Worm (Caenorhabditis elegans) whole organism, L1 larva: Measurements from ENCODE around the gene sri-60.

Source experiments
- C16A3.4 ChIP-seq: fragments of 150-350 bp; optimal IDR thresholded peaks from 2 replicates; lab custom pipeline; 2014; ENCODE audit warnings: missing biosample characterization, missing genetic modification characterization
- Y116A8C.19 ChIP-seq: sonication (generic microtip); optimal IDR thresholded peaks from 2 replicates; lab custom pipeline; 2016; ENCODE audit warnings: missing compliant biosample characterization, missing genetic modification characterization, borderline replicate concordance
- aha-1 ChIP-seq: fragments of 150-350 bp; optimal IDR thresholded peaks from 2 replicates; lab custom pipeline; 2014; ENCODE audit warnings: missing biosample characterization, missing genetic modification characterization
- aly-2 ChIP-seq: fragments of 150-350 bp; optimal IDR thresholded peaks from 2 replicates; lab custom pipeline; 2014; ENCODE audit warnings: missing biosample characterization, missing genetic modification characterization
- ama-1 ChIP-seq: fragments of 150-350 bp; optimal IDR thresholded peaks from 2 replicates; lab custom pipeline; 2014
- blmp-1 ChIP-seq: fragments of 150-350 bp; optimal IDR thresholded peaks from 2 replicates; lab custom pipeline; 2014; ENCODE audit warnings: missing biosample characterization, missing genetic modification characterization
- ceh-63 ChIP-seq: fragments of 200-800 bp; sonication (Bioruptor generic); optimal IDR thresholded peaks from 2 replicates; lab custom pipeline; 2018; ENCODE audit warnings: mild to moderate bottlenecking, missing genetic modification characterization, missing compliant biosample characterization
- ceh-82 ChIP-seq, 3 experiments: fragments of 150-350 bp in 1 of 3; sonication (generic microtip) in 2 of 3; optimal IDR thresholded peaks; 2 replicates each; lab custom pipeline; 2014 to 2017; ENCODE audit warnings: missing biosample characterization in 3 of 3, missing genetic modification characterization in 3 of 3
- ceh-88 ChIP-seq: fragments of 200-800 bp; sonication (Bioruptor generic); IDR thresholded peaks from 2 replicates; pipeline ENCODE4 v1.3.6; 2022; ENCODE audit warnings: missing genetic modification characterization, missing compliant biosample characterization
- ceh-90 ChIP-seq: sonication (generic microtip); optimal IDR thresholded peaks from 2 replicates; lab custom pipeline; 2016; ENCODE audit warnings: missing genetic modification characterization, missing compliant biosample characterization
- dpl-1 ChIP-seq, 3 experiments: fragments of 150-350 bp in 2 of 3; sonication (generic microtip) in 1 of 3; optimal IDR thresholded peaks; 2 replicates each; lab custom pipeline; 2014 to 2017; ENCODE audit warnings: missing biosample characterization in 3 of 3, missing genetic modification characterization in 3 of 3, missing genetic modification reagents in 3 of 3
- dsc-1 ChIP-seq: sonication (generic microtip); optimal IDR thresholded peaks from 2 replicates; lab custom pipeline; 2016; ENCODE audit warnings: mild to moderate bottlenecking, missing genetic modification characterization, missing compliant biosample characterization
- efl-3 ChIP-seq: fragments of 200-800 bp; sonication (Bioruptor generic); optimal IDR thresholded peaks from 2 replicates; lab custom pipeline; 2018; ENCODE audit warnings: mild to moderate bottlenecking, missing genetic modification characterization, missing compliant biosample characterization
- egl-13 ChIP-seq: sonication (generic microtip); optimal IDR thresholded peaks from 2 replicates; lab custom pipeline; 2016; ENCODE audit warnings: missing genotype, missing genetic modification reagents, missing genetic modification characterization, missing compliant biosample characterization
- egl-27 ChIP-seq, 2 experiments: fragments of 150-350 bp in 1 of 2; sonication (generic microtip); optimal IDR thresholded peaks; 3 replicates each; lab custom pipeline; 2017 to 2018; ENCODE audit warnings: missing biosample characterization in 2 of 2, missing genetic modification characterization in 2 of 2, missing genetic modification reagents in 2 of 2
- elt-2 ChIP-seq: sonication (generic microtip); optimal IDR thresholded peaks from 2 replicates; lab custom pipeline; 2016; ENCODE audit warnings: missing genetic modification characterization, mild to moderate bottlenecking, inconsistent platforms, missing compliant biosample characterization, missing genetic modification reagents
- elt-3 ChIP-seq, 6 experiments: fragments of 150-350 bp in 1 of 6; sonication (generic microtip); optimal IDR thresholded peaks; 2 replicates each; lab custom pipeline; 2017 to 2018; ENCODE audit warnings: missing biosample characterization in 6 of 6, missing genetic modification characterization in 6 of 6, inconsistent platforms in 1 of 6
- fkh-8 ChIP-seq: sonication (generic microtip); optimal IDR thresholded peaks from 2 replicates; lab custom pipeline; 2016; ENCODE audit warnings: mild to moderate bottlenecking, missing genetic modification characterization, missing compliant biosample characterization
- hlh-17 ChIP-seq: fragments of 200-800 bp; sonication (Bioruptor generic); optimal IDR thresholded peaks from 2 replicates; lab custom pipeline; 2018; ENCODE audit warnings: missing genetic modification characterization, mild to moderate bottlenecking, missing compliant biosample characterization, moderate library complexity, borderline replicate concordance
- hlh-4 ChIP-seq: sonication (generic microtip); optimal IDR thresholded peaks from 2 replicates; lab custom pipeline; 2016; ENCODE audit warnings: mild to moderate bottlenecking, missing genetic modification characterization, missing compliant biosample characterization
- hpl-2 ChIP-seq: fragments of 150-350 bp; optimal IDR thresholded peaks from 2 replicates; lab custom pipeline; 2014; ENCODE audit warnings: missing biosample characterization, missing genetic modification reagents, missing genetic modification characterization
- irx-1 ChIP-seq: sonication (generic microtip); optimal IDR thresholded peaks from 2 replicates; lab custom pipeline; 2016; ENCODE audit warnings: missing genetic modification characterization, missing compliant biosample characterization
- isw-1 ChIP-seq: fragments of 200-800 bp; sonication (Bioruptor generic); IDR thresholded peaks from 2 replicates; pipeline ENCODE4 v1.3.6; 2022; ENCODE audit warnings: missing genetic modification characterization, missing compliant biosample characterization
- jun-1 ChIP-seq: fragments of 150-350 bp; optimal IDR thresholded peaks from 2 replicates; lab custom pipeline; 2014; ENCODE audit warnings: missing biosample characterization, missing genetic modification reagents, missing genetic modification characterization
- lin-14 ChIP-seq: fragments of 200-800 bp; sonication (Bioruptor generic); optimal IDR thresholded peaks from 2 replicates; lab custom pipeline; 2018; ENCODE audit warnings: mild to moderate bottlenecking, missing genetic modification characterization, moderate library complexity, missing compliant biosample characterization
- lin-15B ChIP-seq: fragments of 150-350 bp; sonication (generic microtip); optimal IDR thresholded peaks from 3 replicates; lab custom pipeline; 2014; ENCODE audit warnings: missing biosample characterization, missing genetic modification characterization
- lin-35 ChIP-seq, 2 experiments: fragments of 150-350 bp; optimal IDR thresholded peaks; 2 replicates each; lab custom pipeline; 2014; ENCODE audit warnings: missing biosample characterization in 2 of 2, missing genetic modification characterization in 2 of 2, missing genetic modification reagents in 2 of 2
- lin-39 ChIP-seq: fragments of 150-350 bp; optimal IDR thresholded peaks from 2 replicates; lab custom pipeline; 2014; ENCODE audit warnings: missing biosample characterization, missing genetic modification reagents, missing genetic modification characterization
- lsy-2 ChIP-seq, 2 experiments: fragments of 150-350 bp; optimal IDR thresholded peaks; 2 replicates each; lab custom pipeline; 2014; ENCODE audit warnings: missing biosample characterization in 2 of 2, missing genetic modification characterization in 2 of 2
- mdl-1 ChIP-seq, 2 experiments: fragments of 150-350 bp; optimal IDR thresholded peaks; 2 replicates each; lab custom pipeline; 2014 to 2017; ENCODE audit warnings: missing biosample characterization in 2 of 2, missing genetic modification characterization in 2 of 2, inconsistent platforms in 1 of 2
- mef-2 ChIP-seq: fragments of 150-350 bp; optimal IDR thresholded peaks from 2 replicates; lab custom pipeline; 2014; ENCODE audit warnings: missing biosample characterization, missing genetic modification characterization
- mep-1 ChIP-seq: fragments of 150-350 bp; optimal IDR thresholded peaks from 2 replicates; lab custom pipeline; 2014; ENCODE audit warnings: missing biosample characterization, missing genetic modification characterization
- nhr-12 ChIP-seq: sonication (generic microtip); optimal IDR thresholded peaks from 2 replicates; lab custom pipeline; 2017; ENCODE audit warnings: missing biosample characterization, missing genetic modification characterization
- nhr-237 ChIP-seq: fragments of 150-350 bp; optimal IDR thresholded peaks from 2 replicates; lab custom pipeline; 2014; ENCODE audit warnings: missing biosample characterization, missing genetic modification characterization
- nhr-28 ChIP-seq: fragments of 150-350 bp; optimal IDR thresholded peaks from 2 replicates; lab custom pipeline; 2014; ENCODE audit warnings: missing biosample characterization, missing genetic modification characterization
- nhr-47 ChIP-seq: sonication (generic microtip); optimal IDR thresholded peaks from 2 replicates; lab custom pipeline; 2016; ENCODE audit warnings: mild to moderate bottlenecking, missing genetic modification characterization, moderate library complexity, missing compliant biosample characterization
- nhr-76 ChIP-seq: sonication (generic microtip); optimal IDR thresholded peaks from 2 replicates; lab custom pipeline; 2017; ENCODE audit warnings: missing biosample characterization, missing genetic modification characterization
- nhr-77 ChIP-seq: fragments of 150-350 bp; optimal IDR thresholded peaks from 2 replicates; lab custom pipeline; 2014; ENCODE audit warnings: missing biosample characterization, missing genetic modification characterization
- nhr-84 ChIP-seq: sonication (generic microtip); optimal IDR thresholded peaks from 2 replicates; lab custom pipeline; 2017; ENCODE audit warnings: missing biosample characterization, missing genetic modification characterization
- nhr-85 ChIP-seq: sonication (generic microtip); peaks from one replicate; lab custom pipeline; 2016; ENCODE audit warnings: missing genetic modification characterization, inconsistent platforms, missing compliant biosample characterization
- pag-3 ChIP-seq: sonication (generic microtip); optimal IDR thresholded peaks from 2 replicates; lab custom pipeline; 2017; ENCODE audit warnings: missing genetic modification characterization, mild to moderate bottlenecking, missing compliant biosample characterization, antibody characterized with exemption, borderline replicate concordance; ENCODE audit not compliant: insufficient read depth
- skn-1 ChIP-seq: fragments of 150-350 bp; optimal IDR thresholded peaks from 2 replicates; lab custom pipeline; 2014; ENCODE audit warnings: missing biosample characterization, missing genetic modification characterization
- sox-4 ChIP-seq: sonication (generic microtip); optimal IDR thresholded peaks from 2 replicates; lab custom pipeline; 2016; ENCODE audit warnings: missing genetic modification characterization, missing compliant biosample characterization
- sptf-1 ChIP-seq: fragments of 150-350 bp; optimal IDR thresholded peaks from 2 replicates; lab custom pipeline; 2014; ENCODE audit warnings: missing biosample characterization, missing genetic modification characterization
- sup-37 ChIP-seq: fragments of 200-800 bp; sonication (Bioruptor generic); optimal IDR thresholded peaks from 2 replicates; lab custom pipeline; 2018; ENCODE audit warnings: mild to moderate bottlenecking, missing genetic modification characterization, missing compliant biosample characterization
- swsn-7 ChIP-seq: sonication (generic microtip); optimal IDR thresholded peaks from 2 replicates; lab custom pipeline; 2016; ENCODE audit warnings: missing genetic modification characterization, missing compliant biosample characterization
- tbx-2 ChIP-seq: sonication (generic microtip); optimal IDR thresholded peaks from 2 replicates; lab custom pipeline; 2016; ENCODE audit warnings: missing genetic modification characterization, missing compliant biosample characterization
- unc-130 ChIP-seq: fragments of 150-350 bp; optimal IDR thresholded peaks from 2 replicates; lab custom pipeline; 2017; ENCODE audit warnings: missing biosample characterization, missing genetic modification characterization, inconsistent platforms
- unc-62 ChIP-seq: fragments of 150-350 bp; optimal IDR thresholded peaks from 2 replicates; lab custom pipeline; 2014; ENCODE audit warnings: missing biosample characterization, missing genetic modification reagents, missing genetic modification characterization
- unc-98 ChIP-seq: fragments of 200-800 bp; sonication (Bioruptor generic); IDR thresholded peaks from 2 replicates; pipeline ENCODE4 v1.3.6; 2022; ENCODE audit warnings: missing genetic modification characterization, missing compliant biosample characterization
- vab-15 ChIP-seq: sonication (generic microtip); optimal IDR thresholded peaks from 2 replicates; lab custom pipeline; 2017; ENCODE audit warnings: missing genotype, mild to moderate bottlenecking, missing genetic modification characterization, missing compliant biosample characterization
- xbp-1 ChIP-seq: sonication (generic microtip); optimal IDR thresholded peaks from 2 replicates; lab custom pipeline; 2016; ENCODE audit warnings: missing genetic modification characterization, missing compliant biosample characterization
- ztf-11 ChIP-seq, 2 experiments: sonication (generic microtip); optimal IDR thresholded peaks; 2 replicates each; lab custom pipeline; 2016 to 2017; ENCODE audit warnings: missing genetic modification characterization in 2 of 2, missing biosample characterization in 1 of 2, missing compliant biosample characterization in 1 of 2

sri-60 gene

ce11 chrII:2747956-2748621 is 45.4 kb upstream of the sri-60 start (continued):
- peak; percentile 9 for TF ChIP-seq skn-1 (tag; lab: Kevin White, UChicago)
- TF ChIP-seq jun-1 (tag; lab: Kevin White, UChicago), result peak; percentile 47
- peak; percentile 53 for TF ChIP-seq swsn-7 (tag; lab: Kevin White, UChicago)
- TF ChIP-seq ceh-82 (tag; optimal IDR thresholded peaks at IDR 0.05; lab: Kevin White, UChicago), result peak; percentile 50 to 64 (median 57)
- TF ChIP-seq aly-2 (tag; lab: Kevin White, UChicago), result no peak
- TF ChIP-seq blmp-1 (tag; lab: Kevin White, UChicago), result no peak
- TF ChIP-seq dpl-1 (GFP tag; optimal IDR thresholded peaks at IDR 0.05; lab: Kevin White, UChicago), result peak in 2 of 3 experiments; percentile 10 to 11
- no peak for TF ChIP-seq aha-1 (tag; lab: Kevin White, UChicago)
- no peak for TF ChIP-seq pag-3 (tag; lab: Kevin White, UChicago)
- peak; percentile 34 for TF ChIP-seq sox-4 (tag; lab: Kevin White, UChicago)
- TF ChIP-seq efl-3 (GFP tag; lab: Kevin White, UChicago), result no peak
- no peak for TF ChIP-seq irx-1
- no peak for TF ChIP-seq ztf-11 (tag; optimal IDR thresholded peaks at IDR 0.05; lab: Kevin White, UChicago)
- TF ChIP-seq xbp-1, result peak; percentile 42
- TF ChIP-seq egl-13 (tag; lab: Kevin White, UChicago), result peak; percentile 79
- no peak for TF ChIP-seq nhr-12 (tag; lab: Kevin White, UChicago)
- no peak for TF ChIP-seq unc-130 (tag; lab: Kevin White, UChicago)
- TF ChIP-seq nhr-77 (tag; lab: Kevin White, UChicago), result no peak
- TF ChIP-seq vab-15, result no peak
- peak; percentile 11 for TF ChIP-seq sup-37 (GFP tag; lab: Kevin White, UChicago)
- TF ChIP-seq lin-15B (tag; lab: Kevin White, UChicago), result no peak
- peak; percentile 94 for TF ChIP-seq fkh-8 (tag; lab: Kevin White, UChicago)
- TF ChIP-seq dsc-1 (tag; lab: Kevin White, UChicago), result peak; percentile 46
- TF ChIP-seq hlh-17 (GFP tag; lab: Kevin White, UChicago), result no peak
- TF ChIP-seq nhr-76 (tag; lab: Kevin White, UChicago), result no peak
- TF ChIP-seq C16A3.4 (tag; lab: Kevin White, UChicago), result no peak
- TF ChIP-seq mef-2 (tag; lab: Kevin White, UChicago), result no peak
- no peak for TF ChIP-seq elt-3 (tag; optimal IDR thresholded peaks at IDR 0.05; lab: Kevin White, UChicago)
- no peak for TF ChIP-seq elt-2 (tag; lab: Kevin White, UChicago)
- no peak for TF ChIP-seq ama-1 (lab: Kevin White, UChicago)
- TF ChIP-seq egl-27 (tag; optimal IDR thresholded peaks at IDR 0.05; lab: Kevin White, UChicago), result no peak
- peak in 1 of 2 experiments; percentile 31 for TF ChIP-seq lin-35 (GFP tag; optimal IDR thresholded peaks at IDR 0.05; lab: Kevin White, UChicago)
- TF ChIP-seq Y116A8C.19 (tag; lab: Kevin White, UChicago), result no peak
- TF ChIP-seq nhr-47 (tag; lab: Kevin White, UChicago), result peak; percentile 78
- no peak for TF ChIP-seq sptf-1 (tag; lab: Kevin White, UChicago)
- no peak for TF ChIP-seq ceh-90 (tag; lab: Kevin White, UChicago)
- peak; percentile 53 for TF ChIP-seq isw-1 (GFP tag; lab: Robert Waterston, UW)
- peak; percentile 75 for TF ChIP-seq tbx-2 (tag; lab: Kevin White, UChicago)
- TF ChIP-seq mep-1 (tag; lab: Kevin White, UChicago), result peak; percentile 29
- no peak for TF ChIP-seq nhr-84
- peak; percentile 48 to 62 for TF ChIP-seq lsy-2 (tag; optimal IDR thresholded peaks at IDR 0.05; lab: Kevin White, UChicago)
- TF ChIP-seq hpl-2 (GFP tag; lab: Kevin White, UChicago), result no peak
- TF ChIP-seq hlh-4, result no peak
- TF ChIP-seq mdl-1 (tag; optimal IDR thresholded peaks at IDR 0.05; lab: Kevin White, UChicago), result no peak
- TF ChIP-seq unc-62 (GFP tag; lab: Kevin White, UChicago), result no peak
- no peak for TF ChIP-seq ceh-88 (GFP tag; lab: Robert Waterston, UW)
- TF ChIP-seq nhr-28 (tag; lab: Kevin White, UChicago), result no peak
- no peak for TF ChIP-seq nhr-237 (tag; lab: Kevin White, UChicago)
- no peak for TF ChIP-seq ceh-63 (GFP tag; lab: Kevin White, UChicago)
- no peak for TF ChIP-seq nhr-85 (tag; lab: Kevin White, UChicago)
- TF ChIP-seq lin-39 (tag; lab: Kevin White, UChicago), result no peak
- no peak for TF ChIP-seq unc-98 (GFP tag; lab: Robert Waterston, UW)
- TF ChIP-seq lin-14 (GFP tag; lab: Kevin White, UChicago), result peak; percentile 95
